Fruit fly (Drosophila melanogaster) whole organism, embryonic: ENCODE measurements around the gene Pif1B.

ENCODE experiments used
- Ada2b ChIP-seq: fragments of 200-800 bp; sonication (Bioruptor generic); IDR thresholded peaks from 2 replicates; pipeline ENCODE4 v1.3.6; 2022; ENCODE audit warnings: missing biosample characterization, missing genetic modification characterization
- Bgb ChIP-seq: fragments of 200-800 bp; sonication (Bioruptor generic); IDR thresholded peaks from 2 replicates; pipeline ENCODE4 v1.3.6; 2022; ENCODE audit warnings: missing biosample characterization, missing genetic modification characterization; ENCODE audit not compliant: partially characterized antibody
- CG10274 ChIP-seq: fragments of 200-800 bp; sonication (Bioruptor generic); optimal IDR thresholded peaks from 3 replicates; lab custom pipeline; 2017; ENCODE audit warnings: missing biosample characterization, mild to moderate bottlenecking, missing genetic modification characterization
- CG10654 ChIP-seq: fragments of 200-800 bp; sonication (Bioruptor generic); optimal IDR thresholded peaks from 2 replicates; lab custom pipeline; 2016; ENCODE audit warnings: missing biosample characterization, missing genetic modification characterization
- CG10979 ChIP-seq: fragments of 200-800 bp; sonication (Bioruptor generic); optimal IDR thresholded peaks from 2 replicates; lab custom pipeline; 2018; ENCODE audit warnings: missing biosample characterization, mild to moderate bottlenecking, missing genetic modification characterization, moderate library complexity
- CG11398 ChIP-seq: fragments of 200-800 bp; sonication (Bioruptor generic); optimal IDR thresholded peaks from 2 replicates; lab custom pipeline; 2016; ENCODE audit warnings: missing biosample characterization, missing genetic modification characterization
- CG11504 ChIP-seq: fragments of 200-800 bp; sonication (Bioruptor generic); optimal IDR thresholded peaks from 3 replicates; lab custom pipeline; 2019; ENCODE audit warnings: missing biosample characterization, mild to moderate bottlenecking, missing genetic modification characterization, moderate library complexity
- CG11723 ChIP-seq: fragments of 200-800 bp; sonication (Bioruptor generic); optimal IDR thresholded peaks from 2 replicates; lab custom pipeline; 2017; ENCODE audit warnings: missing biosample characterization, mild to moderate bottlenecking, missing genetic modification characterization
- CG12071 ChIP-seq: fragments of 200-800 bp; sonication (Bioruptor generic); optimal IDR thresholded peaks from 3 replicates; lab custom pipeline; 2018; ENCODE audit warnings: missing biosample characterization, mild to moderate bottlenecking, missing genetic modification characterization
- CG12219 ChIP-seq: fragments of 200-800 bp; sonication (Bioruptor generic); optimal IDR thresholded peaks from 3 replicates; lab custom pipeline; 2018; ENCODE audit warnings: missing biosample characterization, mild to moderate bottlenecking, missing genetic modification characterization
- CG12942 ChIP-seq: fragments of 200-800 bp; sonication (Bioruptor generic); optimal IDR thresholded peaks from 3 replicates; lab custom pipeline; 2016; ENCODE audit warnings: missing biosample characterization, missing genetic modification characterization
- CG15073 ChIP-seq: fragments of 200-800 bp; sonication (Bioruptor generic); optimal IDR thresholded peaks from 2 replicates; lab custom pipeline; 2016; ENCODE audit warnings: missing biosample characterization, missing genetic modification characterization
- CG15601 ChIP-seq: fragments of 200-800 bp; sonication (Bioruptor generic); optimal IDR thresholded peaks from 3 replicates; lab custom pipeline; 2019; ENCODE audit warnings: missing biosample characterization, mild to moderate bottlenecking, missing genetic modification characterization, moderate library complexity
- CG17568 ChIP-seq: fragments of 200-800 bp; sonication (Bioruptor generic); optimal IDR thresholded peaks from 2 replicates; lab custom pipeline; 2018; ENCODE audit warnings: missing biosample characterization, mild to moderate bottlenecking, missing genetic modification characterization, moderate library complexity
- CG17802 ChIP-seq: fragments of 200-800 bp; sonication (Bioruptor generic); optimal IDR thresholded peaks from 2 replicates; lab custom pipeline; 2018; ENCODE audit warnings: missing biosample characterization, mild to moderate bottlenecking, missing genetic modification characterization, moderate library complexity
- CG2202 ChIP-seq: fragments of 200-800 bp; sonication (Bioruptor generic); optimal IDR thresholded peaks from 2 replicates; lab custom pipeline; 2018; ENCODE audit warnings: missing biosample characterization, mild to moderate bottlenecking, missing genetic modification characterization
- CG2889 ChIP-seq: fragments of 200-800 bp; sonication (Bioruptor generic); IDR thresholded peaks from 3 replicates; pipeline ENCODE4 v1.3.6; 2022; ENCODE audit warnings: missing biosample characterization, missing genetic modification characterization
- CG30431 ChIP-seq: fragments of 200-800 bp; sonication (Bioruptor generic); optimal IDR thresholded peaks from 2 replicates; lab custom pipeline; 2017; ENCODE audit warnings: missing biosample characterization, missing genetic modification characterization
- CG4820 ChIP-seq: fragments of 200-800 bp; sonication (Bioruptor generic); optimal IDR thresholded peaks from 3 replicates; lab custom pipeline; 2016; ENCODE audit warnings: missing biosample characterization, missing genetic modification characterization
- CG6254 ChIP-seq: fragments of 200-800 bp; sonication (Bioruptor generic); optimal IDR thresholded peaks from 3 replicates; lab custom pipeline; 2017; ENCODE audit warnings: mild to moderate bottlenecking, missing biosample characterization, missing genetic modification reagents, missing genetic modification characterization
- CG6689 ChIP-seq: fragments of 200-800 bp; sonication (Bioruptor generic); IDR thresholded peaks from 2 replicates; pipeline ENCODE4 v1.3.6; 2022; ENCODE audit warnings: missing biosample characterization, missing genetic modification characterization
- CG7745 ChIP-seq: fragments of 200-800 bp; sonication (Bioruptor generic); optimal IDR thresholded peaks from 2 replicates; lab custom pipeline; 2018; ENCODE audit warnings: missing biosample characterization, mild to moderate bottlenecking, missing genetic modification characterization, moderate library complexity
- CoRest ChIP-seq: fragments of 200-800 bp; sonication (Bioruptor generic); optimal IDR thresholded peaks from 3 replicates; lab custom pipeline; 2018; ENCODE audit warnings: missing biosample characterization, mild to moderate bottlenecking, missing genetic modification characterization, moderate library complexity
- D19A ChIP-seq: fragments of 200-800 bp; optimal IDR thresholded peaks from 3 replicates; lab custom pipeline; 2019; ENCODE audit warnings: missing biosample characterization, mild to moderate bottlenecking, missing genetic modification characterization, moderate library complexity
- Dek ChIP-seq: fragments of 200-800 bp; sonication (Bioruptor generic); optimal IDR thresholded peaks from 3 replicates; lab custom pipeline; 2019; ENCODE audit warnings: missing biosample characterization, mild to moderate bottlenecking, missing genetic modification characterization, moderate library complexity
- Eip74EF ChIP-seq, 2 experiments: fragments of 200-800 bp in 1 of 2; fragments of >200 bp in 1 of 2; sonication (Bioruptor generic) in 1 of 2; optimal IDR thresholded peaks; 2 replicates each; lab custom pipeline; 2017 to 2019; ENCODE audit warnings: missing biosample characterization in 2 of 2, missing genetic modification characterization in 2 of 2, mild to moderate bottlenecking in 1 of 2, moderate library complexity in 1 of 2
- Fer1 ChIP-seq: fragments of 200-800 bp; sonication (Bioruptor generic); optimal IDR thresholded peaks from 2 replicates; lab custom pipeline; 2017; ENCODE audit warnings: missing biosample characterization, mild to moderate bottlenecking, missing genetic modification characterization
- Fer2 ChIP-seq: fragments of 200-800 bp; sonication (Bioruptor generic); optimal IDR thresholded peaks from 2 replicates; lab custom pipeline; 2018; ENCODE audit warnings: missing biosample characterization, mild to moderate bottlenecking, missing genetic modification characterization, moderate library complexity
- Hand ChIP-seq: fragments of 200-800 bp; sonication (Bioruptor generic); optimal IDR thresholded peaks from 2 replicates; lab custom pipeline; 2017; ENCODE audit warnings: mild to moderate bottlenecking, missing biosample characterization, missing genetic modification reagents, missing genetic modification characterization
- MTF-1 ChIP-seq: fragments of 200-800 bp; sonication (Bioruptor generic); optimal IDR thresholded peaks from 2 replicates; lab custom pipeline; 2018; ENCODE audit warnings: missing biosample characterization, mild to moderate bottlenecking, missing genetic modification characterization, borderline replicate concordance
- NC2β ChIP-seq: fragments of 200-800 bp; sonication (Bioruptor generic); optimal IDR thresholded peaks from 2 replicates; lab custom pipeline; 2016; ENCODE audit warnings: missing biosample characterization, missing genetic modification characterization
- TFAM ChIP-seq: fragments of 200-800 bp; sonication (Bioruptor generic); optimal IDR thresholded peaks from 2 replicates; lab custom pipeline; 2017; ENCODE audit warnings: missing biosample characterization, missing genetic modification characterization, inconsistent platforms
- Trl ChIP-seq, 3 experiments: fragments of >200 bp in 2 of 3; fragments of 200-800 bp in 1 of 3; sonication (Bioruptor generic) in 1 of 3; optimal IDR thresholded peaks; 2 replicates in 1 of 3; 3 replicates in 2 of 3; lab custom pipeline; 2016 to 2017; ENCODE audit warnings: missing biosample characterization in 1 of 3, missing genetic modification characterization in 1 of 3
- Xbp1 ChIP-seq: fragments of 200-800 bp; sonication (Bioruptor generic); optimal IDR thresholded peaks from 3 replicates; lab custom pipeline; 2016; ENCODE audit warnings: missing biosample characterization, mild to moderate bottlenecking, missing genetic modification characterization
- ab ChIP-seq: fragments of 200-800 bp; sonication (Bioruptor generic); optimal IDR thresholded peaks from 2 replicates; lab custom pipeline; 2016; ENCODE audit warnings: missing biosample characterization, missing genetic modification characterization
- ara ChIP-seq: fragments of 200-800 bp; sonication (Bioruptor generic); IDR thresholded peaks from 2 replicates; pipeline ENCODE4 v1.3.6; 2022; ENCODE audit warnings: missing biosample characterization, missing genetic modification characterization
- dysf ChIP-seq: fragments of 200-800 bp; sonication (Bioruptor generic); IDR thresholded peaks from 3 replicates; pipeline ENCODE4 v1.3.6; 2022; ENCODE audit warnings: missing biosample characterization, missing genetic modification characterization
- ems ChIP-seq: fragments of 200-800 bp; sonication (Bioruptor generic); optimal IDR thresholded peaks from 3 replicates; lab custom pipeline; 2016; ENCODE audit warnings: missing biosample characterization, missing genetic modification characterization
- gsb-n ChIP-seq: fragments of 200-800 bp; sonication (Bioruptor generic); optimal IDR thresholded peaks from 3 replicates; lab custom pipeline; 2018; ENCODE audit warnings: missing biosample characterization, mild to moderate bottlenecking, missing genetic modification characterization
- gt ChIP-seq: fragments of 200-800 bp; sonication (Bioruptor generic); IDR thresholded peaks from 2 replicates; pipeline ENCODE4 v1.3.6; 2022; ENCODE audit warnings: missing biosample characterization, missing genetic modification characterization
- hkb ChIP-seq, 2 experiments: fragments of 200-800 bp in 1 of 2; fragments of >200 bp in 1 of 2; sonication (Bioruptor generic) in 1 of 2; IDR thresholded peaks in 1 of 2; optimal IDR thresholded peaks in 1 of 2; 2 replicates each; pipeline versions ENCODE4 v1.3.6 to Lab custom; 2017 to 2022; ENCODE audit warnings: missing biosample characterization in 1 of 2, missing genetic modification characterization in 1 of 2
- nau ChIP-seq: fragments of 200-800 bp; sonication (Bioruptor generic); optimal IDR thresholded peaks from 3 replicates; lab custom pipeline; 2017; ENCODE audit warnings: missing biosample characterization, mild to moderate bottlenecking, missing genetic modification characterization, missing genetic modification reagents
- nerfin-1 ChIP-seq: fragments of 200-800 bp; sonication (Bioruptor generic); optimal IDR thresholded peaks from 3 replicates; lab custom pipeline; 2019; ENCODE audit warnings: missing biosample characterization, mild to moderate bottlenecking, missing genetic modification characterization, moderate library complexity
- odd ChIP-seq: fragments of 200-800 bp; sonication (Bioruptor generic); optimal IDR thresholded peaks from 2 replicates; lab custom pipeline; 2017; ENCODE audit warnings: missing biosample characterization, mild to moderate bottlenecking, missing genetic modification characterization
- sens-2 ChIP-seq: fragments of 200-800 bp; sonication (Bioruptor generic); IDR thresholded peaks from 2 replicates; pipeline ENCODE4 v1.3.6; 2022; ENCODE audit warnings: missing biosample characterization, missing genetic modification characterization
- shn ChIP-seq: fragments of 200-800 bp; sonication (Bioruptor generic); optimal IDR thresholded peaks from 3 replicates; lab custom pipeline; 2016; ENCODE audit warnings: missing biosample characterization, missing genetic modification characterization
- sisA ChIP-seq: fragments of 200-800 bp; sonication (Bioruptor generic); IDR thresholded peaks from 2 replicates; pipeline ENCODE4 v1.3.6; 2022; ENCODE audit warnings: missing biosample characterization, missing genetic modification characterization
- toy ChIP-seq: fragments of 200-800 bp; sonication (Bioruptor generic); IDR thresholded peaks from 2 replicates; pipeline ENCODE4 v1.3.6; 2022; ENCODE audit warnings: missing biosample characterization, missing genetic modification characterization

Gene Pif1B

dm6 chr3R:8812342-8812966 is 11.5 kb upstream of the Pif1B start (continued):
- TF ChIP-seq CoRest (tag; lab: Kevin White, UChicago) = peak; percentile 21
- no peak for TF ChIP-seq CG10274 (GFP tag; lab: Kevin White, UChicago)
- peak; percentile 51 for TF ChIP-seq Ada2b (GFP tag; lab: Robert Waterston, UW)
- peak; percentile 11 for TF ChIP-seq CG11398 (GFP tag; lab: Kevin White, UChicago)
- no peak for TF ChIP-seq NC2β (GFP tag; lab: Kevin White, UChicago)
- TF ChIP-seq ara (GFP tag; lab: Robert Waterston, UW) = peak; percentile 23; the same call in 1 of the 2 replicates
- TF ChIP-seq CG12219 (GFP tag; lab: Kevin White, UChicago) = peak; percentile 36
- TF ChIP-seq CG12071 (GFP tag; lab: Kevin White, UChicago) = no peak
- peak; percentile 58 for TF ChIP-seq Xbp1 (GFP tag; lab: Kevin White, UChicago)
- peak; percentile 10 for TF ChIP-seq CG4820 (GFP tag; lab: Kevin White, UChicago)
- no peak for TF ChIP-seq ab
- TF ChIP-seq CG17802 (tag; lab: Kevin White, UChicago) = no peak
- no peak for TF ChIP-seq hkb (optimal IDR thresholded peaks at IDR 0.05; lab: Kevin White, UChicago)
- peak; percentile 64 for TF ChIP-seq hkb (GFP tag; IDR thresholded peaks at IDR 0.05; lab: Robert Waterston, UW)
- TF ChIP-seq CG2202 (tag; lab: Kevin White, UChicago) = no peak
- TF ChIP-seq CG10979 (tag; lab: Kevin White, UChicago) = peak; percentile 63
- no peak for TF ChIP-seq nerfin-1 (tag; lab: Kevin White, UChicago)
- TF ChIP-seq Fer2 (tag; lab: Kevin White, UChicago) = peak; percentile 12
- no peak for TF ChIP-seq Eip74EF (GFP tag; optimal IDR thresholded peaks at IDR 0.05; lab: Kevin White, UChicago)
- no peak for TF ChIP-seq CG7745 (tag; lab: Kevin White, UChicago)
- peak; percentile 19 for TF ChIP-seq CG30431 (GFP tag; lab: Kevin White, UChicago)
- TF ChIP-seq Dek = no peak
- TF ChIP-seq CG15073 (GFP tag; lab: Kevin White, UChicago) = no peak
- peak; percentile 29 for TF ChIP-seq Hand (GFP tag; lab: Kevin White, UChicago)
- TF ChIP-seq CG10654 (GFP tag; lab: Kevin White, UChicago) = no peak
- TF ChIP-seq Fer1 (GFP tag; lab: Kevin White, UChicago) = no peak
- peak; percentile 73 for TF ChIP-seq CG6689 (GFP tag; lab: Robert Waterston, UW)
- peak; percentile 70; the same call in 2 of the 3 replicates for TF ChIP-seq dysf
- peak; percentile 31 for TF ChIP-seq gsb-n (tag; lab: Kevin White, UChicago)
- peak; percentile 31 for TF ChIP-seq D19A (tag; lab: Kevin White, UChicago)
- no peak for TF ChIP-seq odd (GFP tag; lab: Kevin White, UChicago)
- no peak for TF ChIP-seq ems
- TF ChIP-seq sens-2 (GFP tag; lab: Robert Waterston, UW) = no peak
- peak; percentile 28 for TF ChIP-seq CG17568 (GFP tag; lab: Kevin White, UChicago)
- no peak for TF ChIP-seq TFAM (GFP tag; lab: Kevin White, UChicago)
- TF ChIP-seq Trl (optimal IDR thresholded peaks at IDR 0.05; lab: Kevin White, UChicago) = no peak
- TF ChIP-seq Trl (GFP tag; optimal IDR thresholded peaks at IDR 0.05; lab: Kevin White, UChicago) = no peak
- no peak for TF ChIP-seq CG11723 (GFP tag; lab: Kevin White, UChicago)
- no peak for TF ChIP-seq Bgb (GFP tag; lab: Robert Waterston, UW)
- peak; percentile 43 for TF ChIP-seq nau (GFP tag; lab: Kevin White, UChicago)
- no peak for TF ChIP-seq gt (GFP tag; lab: Robert Waterston, UW)
- TF ChIP-seq toy (GFP tag; lab: Robert Waterston, UW) = peak; percentile 41; the same call in 1 of the 2 replicates
- TF ChIP-seq MTF-1 (GFP tag; lab: Kevin White, UChicago) = no peak
- peak; percentile 41 for TF ChIP-seq shn
- TF ChIP-seq CG2889 = 0 out of 3 replicates have a peak, but pooled peaks have one; percentile 58
- TF ChIP-seq CG15601 (tag; lab: Kevin White, UChicago) = peak; percentile 12
- peak; percentile 7 for TF ChIP-seq CG12942 (GFP tag; lab: Kevin White, UChicago)
- TF ChIP-seq sisA = peak; percentile 61
- peak; percentile 12 for TF ChIP-seq CG6254 (GFP tag; lab: Kevin White, UChicago)
- TF ChIP-seq CG11504 = peak; percentile 44
